Worm (Caenorhabditis elegans) whole organism, L2 larva: Measurements from ENCODE around the gene M03B6.3.

Experiments
- F13H6.1 ChIP-seq: sonication (generic microtip); optimal IDR thresholded peaks from 2 replicates; lab custom pipeline; 2016; ENCODE audit warnings: missing genetic modification characterization, missing compliant biosample characterization
- Y55F3AM.14 ChIP-seq: fragments of 200-800 bp; sonication (Bioruptor generic); optimal IDR thresholded peaks from 2 replicates; lab custom pipeline; 2018; ENCODE audit warnings: mild to moderate bottlenecking, missing genetic modification characterization, missing compliant biosample characterization
- egl-27 ChIP-seq: sonication (generic microtip); optimal IDR thresholded peaks from 3 replicates; lab custom pipeline; 2017; ENCODE audit warnings: missing biosample characterization, missing genetic modification reagents, missing genetic modification characterization
- lin-39 ChIP-seq: fragments of 150-350 bp; optimal IDR thresholded peaks from 2 replicates; lab custom pipeline; 2014; ENCODE audit warnings: missing biosample characterization, missing genetic modification reagents, missing genetic modification characterization
- nhr-11 ChIP-seq: fragments of 150-350 bp; optimal IDR thresholded peaks from 2 replicates; lab custom pipeline; 2014; ENCODE audit warnings: missing biosample characterization, missing genetic modification characterization
- sma-3 ChIP-seq: sonication (generic microtip); optimal IDR thresholded peaks from 2 replicates; lab custom pipeline; 2016; ENCODE audit warnings: missing genetic modification reagents, missing genetic modification characterization, missing compliant biosample characterization
- unc-62 ChIP-seq: fragments of 150-350 bp; optimal IDR thresholded peaks from 2 replicates; lab custom pipeline; 2014; ENCODE audit warnings: missing biosample characterization, missing genetic modification reagents, missing genetic modification characterization
- ztf-11 ChIP-seq: sonication (generic microtip); optimal IDR thresholded peaks from 2 replicates; lab custom pipeline; 2017; ENCODE audit warnings: missing biosample characterization, missing genetic modification characterization

DNA sequence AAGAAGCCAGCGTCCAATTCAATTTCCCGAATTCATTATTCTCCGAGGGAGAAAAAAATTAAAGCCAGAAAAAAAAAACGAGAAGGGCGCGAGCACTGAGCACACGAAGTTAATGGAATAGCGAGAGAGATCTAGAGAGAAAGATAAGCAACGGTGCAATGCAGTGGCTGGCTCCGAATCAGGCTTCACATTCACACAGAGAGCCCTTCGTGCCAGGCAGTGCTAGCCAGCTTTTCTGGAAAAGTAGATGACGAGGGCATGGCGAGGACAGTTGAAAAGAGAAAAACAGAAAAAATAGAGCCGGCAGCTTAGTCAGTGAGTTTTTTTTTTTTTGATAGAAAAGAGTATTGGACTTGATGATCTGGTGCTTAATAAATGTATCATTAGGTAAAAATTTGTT lies 49.5 kb upstream of the M03B6.3 start:
- no peak for TF ChIP-seq ztf-11
- no peak for TF ChIP-seq egl-27
- no peak for TF ChIP-seq sma-3 (GFP tag; lab: Kevin White, UChicago)
- TF ChIP-seq F13H6.1 (tag; lab: Kevin White, UChicago): no peak
- TF ChIP-seq unc-62: no peak
- TF ChIP-seq Y55F3AM.14 (GFP tag; lab: Kevin White, UChicago): no peak
- no peak for TF ChIP-seq lin-39 (tag; lab: Kevin White, UChicago)
- no peak for TF ChIP-seq nhr-11 (tag; lab: Kevin White, UChicago)
